Fruit fly (Drosophila melanogaster): ENCODE measurements around the gene CG11504.
A peak's percentile ranks its signal among the peaks of the same experiment; 100 is the strongest.

The CG11504 gene

DNA sequence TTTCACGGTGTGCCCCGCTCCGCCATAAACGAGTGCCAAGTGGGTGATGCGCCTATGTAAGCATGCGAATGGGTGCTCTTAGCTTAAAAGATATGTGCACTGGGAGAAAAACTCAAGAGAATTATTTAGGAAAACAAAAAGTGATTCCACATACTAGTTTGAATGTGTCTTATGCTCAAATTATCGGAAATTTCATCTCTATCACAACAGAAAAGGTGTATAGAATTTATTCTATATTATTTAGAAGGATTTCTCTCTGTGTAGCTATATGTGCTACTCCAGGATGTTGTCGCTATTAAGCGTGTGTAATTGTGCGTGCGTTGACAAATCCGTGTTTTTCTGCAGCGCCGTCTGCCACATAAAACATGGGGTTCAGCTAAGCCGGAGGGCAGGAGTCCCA, 38.4 kb upstream of the CG11504 start (continued):
- TF ChIP-seq NfI (GFP tag; optimal IDR thresholded peaks at IDR 0.05): no peak
- peak; percentile 52; the same call in 2 of the 3 replicates for TF ChIP-seq dysf (GFP tag; IDR thresholded peaks at IDR 0.05)
- TF ChIP-seq CG11456 (GFP tag; IDR thresholded peaks at IDR 0.05): peak; percentile 29; the same call in 1 of the 3 replicates
- peak; percentile 38; the same call in 1 of the 2 replicates for TF ChIP-seq wdn (GFP tag; IDR thresholded peaks at IDR 0.05)
- TF ChIP-seq CG3281 (GFP tag; optimal IDR thresholded peaks at IDR 0.05): peak; percentile 3
- TF ChIP-seq Ada2b (GFP tag; IDR thresholded peaks at IDR 0.05): 0 out of 2 replicates have a peak, but pooled peaks have one; percentile 27

DNA sequence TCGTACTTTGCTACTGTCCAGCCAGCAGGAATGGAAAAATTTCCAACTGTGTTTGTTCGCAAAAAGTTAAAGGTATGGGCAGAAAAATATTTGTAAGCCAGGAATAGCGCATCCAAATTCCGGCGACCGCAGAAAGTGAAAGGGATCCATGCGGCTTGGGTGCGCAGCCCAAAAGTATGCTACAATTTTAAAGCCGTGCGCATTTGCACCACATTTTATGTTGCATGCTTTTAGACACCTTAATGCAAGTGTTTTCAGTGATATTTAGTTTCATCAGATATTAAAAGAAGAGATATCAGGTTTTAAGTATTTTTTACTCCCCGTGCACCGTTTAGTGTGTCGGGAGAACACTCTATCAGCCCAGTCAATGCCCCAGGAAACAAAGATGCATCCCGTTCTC, 34.6 kb upstream of the CG11504 start:
- TF ChIP-seq CG8290 (GFP tag; optimal IDR thresholded peaks at IDR 0.05): peak; percentile 94
- peak; percentile 2 to 74 for TF ChIP-seq CG8290 (tag; optimal IDR thresholded peaks at IDR 0.05)
- no peak for TF ChIP-seq nerfin-2 (GFP tag; IDR thresholded peaks at IDR 0.05; ENCODE audit: partially characterized antibody)
- peak; percentile 73 for TF ChIP-seq Blimp-1 (GFP tag; optimal IDR thresholded peaks at IDR 0.05)
- no peak for TF ChIP-seq CG8388 (GFP tag; optimal IDR thresholded peaks at IDR 0.05)
- TF ChIP-seq CG17612 (GFP tag; IDR thresholded peaks at IDR 0.05): peak; percentile 93
- no peak for TF ChIP-seq abd-A (tag; optimal IDR thresholded peaks at IDR 0.05)
- no peak for TF ChIP-seq CG32532 (GFP tag; IDR thresholded peaks at IDR 0.05)

DNA sequence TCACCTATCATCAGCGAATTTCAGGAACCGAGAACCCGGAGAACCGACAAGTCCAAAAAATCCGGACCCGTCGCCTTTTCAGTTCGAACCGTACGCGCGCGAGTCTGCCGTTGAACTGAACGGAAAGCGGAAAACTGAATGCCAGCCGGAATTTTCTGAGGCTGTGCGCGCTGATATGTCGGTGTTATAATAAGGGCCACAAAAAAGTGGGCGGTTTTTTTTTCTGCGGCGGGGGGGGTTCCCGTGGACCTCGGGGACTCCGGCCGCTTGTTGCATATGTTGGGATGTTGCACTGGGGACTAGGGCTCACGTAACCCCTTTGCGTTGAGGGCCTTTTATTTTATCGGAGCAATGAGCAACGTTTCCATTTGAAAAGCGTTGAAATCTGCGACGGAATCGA, 28.4 kb upstream of the CG11504 start, which contains the start of gene TkR99D:
TkR99D (minus strand) TSS at position 101 of the 400 bp plus-strand sequence.
- no peak for TF ChIP-seq pan (optimal IDR thresholded peaks at IDR 0.05)
- no peak for TF ChIP-seq pan (GFP tag; optimal IDR thresholded peaks at IDR 0.05 in 1 of 2, IDR thresholded peaks at IDR 0.05 in 1 of 2)
- TF ChIP-seq MESR4 (GFP tag; optimal IDR thresholded peaks at IDR 0.05): no peak
- peak; percentile 47 for TF ChIP-seq Ets65A (GFP tag)
- TF ChIP-seq gem (tag; optimal IDR thresholded peaks at IDR 0.05): no peak
- no peak for TF ChIP-seq CG42726 (GFP tag; IDR thresholded peaks at IDR 0.05; ENCODE audit: partially characterized antibody)
- 0 out of 3 replicates have a peak, but pooled peaks have one; percentile 14 for TF ChIP-seq ci (GFP tag; IDR thresholded peaks at IDR 0.05)
- TF ChIP-seq az2 (GFP tag; optimal IDR thresholded peaks at IDR 0.05): no peak
- TF ChIP-seq scrt (GFP tag; optimal IDR thresholded peaks at IDR 0.05): peak; percentile 50
- 0 out of 2 replicates have a peak, but pooled peaks have one; percentile 4 for TF ChIP-seq ranshi (GFP tag; IDR thresholded peaks at IDR 0.05)
- TF ChIP-seq seq (GFP tag; IDR thresholded peaks at IDR 0.05): 0 out of 2 replicates have a peak, but pooled peaks have one; percentile 8
- TF ChIP-seq jumu (GFP tag; optimal IDR thresholded peaks at IDR 0.05): no peak
- no peak for TF ChIP-seq CG18619 (GFP tag; optimal IDR thresholded peaks at IDR 0.05)

DNA sequence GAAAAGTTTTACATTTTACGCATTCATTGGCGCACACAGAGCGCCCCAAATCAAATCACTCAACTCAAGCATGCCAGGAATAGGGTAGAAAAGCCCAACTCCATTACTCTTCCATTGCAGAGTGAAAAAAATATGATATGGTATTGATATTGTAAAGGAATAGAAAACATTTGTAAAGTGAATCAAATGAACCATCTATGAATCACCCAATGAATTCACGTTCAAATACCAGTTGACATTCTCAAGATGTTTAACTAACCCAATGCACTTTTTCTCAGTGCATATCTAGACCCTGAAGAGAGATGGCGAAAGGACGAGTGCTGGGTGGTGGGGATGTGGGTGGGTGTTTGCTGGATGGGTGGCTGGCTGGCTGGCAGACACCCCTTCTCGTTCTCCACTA, 19.1 kb upstream of the CG11504 start:
- TF ChIP-seq Dbx (GFP tag; IDR thresholded peaks at IDR 0.05): peak; percentile 56; the same call in 1 of the 3 replicates
- TF ChIP-seq CG15479 (GFP tag; optimal IDR thresholded peaks at IDR 0.05): no peak
- peak; percentile 21 for TF ChIP-seq lilli (GFP tag; optimal IDR thresholded peaks at IDR 0.05)
- no peak for TF ChIP-seq luna (GFP tag; optimal IDR thresholded peaks at IDR 0.05)
- peak; percentile 56; the same call in 2 of the 3 replicates for TF ChIP-seq row (GFP tag; IDR thresholded peaks at IDR 0.05)
- TF ChIP-seq CG2712 (tag; optimal IDR thresholded peaks at IDR 0.05): peak; percentile 5
- TF ChIP-seq CG4854 (GFP tag; optimal IDR thresholded peaks at IDR 0.05): no peak
- no peak for TF ChIP-seq ac (GFP tag; optimal IDR thresholded peaks at IDR 0.05)
- no peak for TF ChIP-seq CG18476 (GFP tag; optimal IDR thresholded peaks at IDR 0.05)
- no peak for TF ChIP-seq Fer2 (tag; optimal IDR thresholded peaks at IDR 0.05)
- TF ChIP-seq CG14860 (GFP tag; IDR thresholded peaks at IDR 0.05; ENCODE audit: partially characterized antibody): no peak
- peak; percentile 12 for TF ChIP-seq phol (tag; optimal IDR thresholded peaks at IDR 0.05)
- no peak for TF ChIP-seq CG11696 (GFP tag; IDR thresholded peaks at IDR 0.05)
- no peak for TF ChIP-seq CG8290 (GFP tag; optimal IDR thresholded peaks at IDR 0.05)
- TF ChIP-seq CG8290 (tag; optimal IDR thresholded peaks at IDR 0.05): peak in 1 of 2 experiments; percentile 62
- TF ChIP-seq ems (GFP tag; optimal IDR thresholded peaks at IDR 0.05): no peak
- no peak for TF ChIP-seq Usf (GFP tag; optimal IDR thresholded peaks at IDR 0.05)
- TF ChIP-seq aop (GFP tag; IDR thresholded peaks at IDR 0.05): no peak
- TF ChIP-seq lab (GFP tag; optimal IDR thresholded peaks at IDR 0.05): peak; percentile 79
- peak; percentile 68 for TF ChIP-seq CG12769 (tag; optimal IDR thresholded peaks at IDR 0.05)
- no peak for TF ChIP-seq bsh (GFP tag; optimal IDR thresholded peaks at IDR 0.05)
- TF ChIP-seq dysf (GFP tag; IDR thresholded peaks at IDR 0.05): peak; percentile 51; the same call in 1 of the 3 replicates
- TF ChIP-seq NfI (GFP tag; optimal IDR thresholded peaks at IDR 0.05): peak; percentile 18
